Fruit fly (Drosophila melanogaster): ENCODE measurements around the gene CG6012.

dm6 chr2L:16839665-16840064, 21.6 kb downstream of the CG6012 start:
- TF ChIP-seq CG14655 (GFP tag; optimal IDR thresholded peaks at IDR 0.05) (no peak), CG15710 (tag; optimal IDR thresholded peaks at IDR 0.05) (no peak), Pif1B (GFP tag; optimal IDR thresholded peaks at IDR 0.05) (no peak), CG32121 (GFP tag; IDR thresholded peaks at IDR 0.05) (no peak), EcR (GFP tag; optimal IDR thresholded peaks at IDR 0.05) (no peak), CG34367 (tag; optimal IDR thresholded peaks at IDR 0.05) (no peak)
